Fruit fly (Drosophila melanogaster): ENCODE measurements around the gene CG45067.

Gene CG45067

DNA sequence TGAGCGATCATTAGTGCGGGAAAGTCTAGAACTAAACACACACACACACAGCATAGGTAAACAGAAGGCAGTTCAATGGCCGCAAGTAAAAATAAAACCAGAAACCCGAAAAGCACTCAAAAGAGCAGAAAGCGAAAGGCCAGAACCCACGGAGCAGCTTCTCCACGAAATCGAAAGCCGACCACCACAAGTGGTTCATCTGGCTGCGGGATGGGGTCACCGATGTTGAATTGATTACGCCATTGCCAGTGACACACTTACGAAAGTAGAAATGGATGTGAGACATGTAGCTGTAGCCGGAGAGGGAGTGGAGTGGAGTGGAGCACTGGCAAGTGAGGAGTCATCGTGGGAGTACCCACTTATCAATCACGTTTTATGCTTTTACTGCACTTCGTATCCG is 27.1 kb upstream of the CG45067 start (continued):
- no peak for TF ChIP-seq CG16815 (GFP tag; optimal IDR thresholded peaks at IDR 0.05)
- no peak for TF ChIP-seq ssp (GFP tag; IDR thresholded peaks at IDR 0.05)
- TF ChIP-seq CG6854 (GFP tag; optimal IDR thresholded peaks at IDR 0.05), result no peak
- no peak for TF ChIP-seq org-1 (GFP tag; optimal IDR thresholded peaks at IDR 0.05)
- no peak for TF ChIP-seq slou (GFP tag; optimal IDR thresholded peaks at IDR 0.05)
- TF ChIP-seq CG4282 (GFP tag; optimal IDR thresholded peaks at IDR 0.05), result no peak
- TF ChIP-seq Drgx (GFP tag; IDR thresholded peaks at IDR 0.05), result no peak
- TF ChIP-seq CG10979 (tag; optimal IDR thresholded peaks at IDR 0.05), result peak; percentile 14
- TF ChIP-seq B-H1 (GFP tag; IDR thresholded peaks at IDR 0.05), result no peak; the same call in 2 of the 3 replicates
- peak; percentile 8 for TF ChIP-seq Asciz (GFP tag; optimal IDR thresholded peaks at IDR 0.05)
- no peak for TF ChIP-seq schlank (tag; optimal IDR thresholded peaks at IDR 0.05)
- TF ChIP-seq pum (GFP tag; optimal IDR thresholded peaks at IDR 0.05), result no peak
- TF ChIP-seq nmo (GFP tag; optimal IDR thresholded peaks at IDR 0.05), result no peak
- no peak for TF ChIP-seq pnt (GFP tag; optimal IDR thresholded peaks at IDR 0.05)
- no peak for TF ChIP-seq ERR (GFP tag; optimal IDR thresholded peaks at IDR 0.05)
- no peak for TF ChIP-seq CG10959 (GFP tag; IDR thresholded peaks at IDR 0.05)
- TF ChIP-seq Dek (tag; optimal IDR thresholded peaks at IDR 0.05), result no peak
- no peak for TF ChIP-seq Hmx (GFP tag; optimal IDR thresholded peaks at IDR 0.05)
- TF ChIP-seq wek (GFP tag; optimal IDR thresholded peaks at IDR 0.05), result no peak
- no peak for TF ChIP-seq chn (GFP tag; optimal IDR thresholded peaks at IDR 0.05)
- TF ChIP-seq Sin3A (optimal IDR thresholded peaks at IDR 0.05), result no peak
- no peak for TF ChIP-seq gcm2 (GFP tag; optimal IDR thresholded peaks at IDR 0.05)
- TF ChIP-seq CG32767 (GFP tag; IDR thresholded peaks at IDR 0.05), result no peak
- TF ChIP-seq CG3281 (GFP tag; optimal IDR thresholded peaks at IDR 0.05), result no peak
- no peak for TF ChIP-seq NC2β (GFP tag; optimal IDR thresholded peaks at IDR 0.05)
- TF ChIP-seq Fer1 (GFP tag; optimal IDR thresholded peaks at IDR 0.05), result no peak
- TF ChIP-seq CG12391 (tag; optimal IDR thresholded peaks at IDR 0.05), result no peak
- no peak for TF ChIP-seq Bdp1 (GFP tag; optimal IDR thresholded peaks at IDR 0.05)
- no peak for TF ChIP-seq slp2 (GFP tag; optimal IDR thresholded peaks at IDR 0.05)
- TF ChIP-seq br (optimal IDR thresholded peaks at IDR 0.05), result no peak
- no peak for TF ChIP-seq CG12236 (GFP tag; optimal IDR thresholded peaks at IDR 0.05)
- no peak for TF ChIP-seq ken (GFP tag; IDR thresholded peaks at IDR 0.05)
- TF ChIP-seq cwo (GFP tag; optimal IDR thresholded peaks at IDR 0.05), result no peak
- TF ChIP-seq gt (GFP tag; IDR thresholded peaks at IDR 0.05), result no peak
- TF ChIP-seq Xrp1 (GFP tag; IDR thresholded peaks at IDR 0.05), result peak; percentile 11; the same call in 1 of the 2 replicates
- TF ChIP-seq CG8281 (tag; optimal IDR thresholded peaks at IDR 0.05), result no peak
- TF ChIP-seq gcm (GFP tag; optimal IDR thresholded peaks at IDR 0.05), result peak; percentile 64
- no peak for TF ChIP-seq CG14860 (GFP tag; IDR thresholded peaks at IDR 0.05; ENCODE audit: partially characterized antibody)
- TF ChIP-seq ab (GFP tag; optimal IDR thresholded peaks at IDR 0.05), result no peak
- TF ChIP-seq CG2678 (tag; optimal IDR thresholded peaks at IDR 0.05), result no peak
- TF ChIP-seq CG2129 (GFP tag; IDR thresholded peaks at IDR 0.05; ENCODE audit: partially characterized antibody), result no peak
- no peak for TF ChIP-seq unc-4 (GFP tag; IDR thresholded peaks at IDR 0.05; ENCODE audit: partially characterized antibody)
- TF ChIP-seq NFAT (GFP tag; IDR thresholded peaks at IDR 0.05), result no peak
- TF ChIP-seq fd64A (GFP tag; optimal IDR thresholded peaks at IDR 0.05), result peak; percentile 35
- peak; percentile 22 for TF ChIP-seq CG3407 (GFP tag; optimal IDR thresholded peaks at IDR 0.05)
- TF ChIP-seq CkIIα-i1 (GFP tag; IDR thresholded peaks at IDR 0.05), result no peak
- TF ChIP-seq CG30020 (tag; optimal IDR thresholded peaks at IDR 0.05), result no peak
- TF ChIP-seq CG4404 (GFP tag; IDR thresholded peaks at IDR 0.05), result no peak
- TF ChIP-seq CG5180 (GFP tag; optimal IDR thresholded peaks at IDR 0.05), result no peak
- TF ChIP-seq CG11093 (GFP tag; IDR thresholded peaks at IDR 0.05), result no peak
- TF ChIP-seq CG12769 (tag; optimal IDR thresholded peaks at IDR 0.05), result no peak
- TF ChIP-seq otp (GFP tag; IDR thresholded peaks at IDR 0.05), result peak; percentile 11; the same call in 1 of the 3 replicates
- no peak for TF ChIP-seq shn (GFP tag; optimal IDR thresholded peaks at IDR 0.05)

All from whole organism, embryonic.